Fruit fly (Drosophila melanogaster) whole organism, embryonic: ENCODE measurements around the gene foxo.

Experiments
- Adf1 ChIP-seq: fragments of 200-800 bp; sonication (Bioruptor generic); IDR thresholded peaks from 2 replicates; pipeline ENCODE4 v1.3.6; 2022; ENCODE audit warnings: missing biosample characterization, missing genetic modification characterization
- Awh ChIP-seq: fragments of 200-800 bp; sonication (Bioruptor generic); IDR thresholded peaks from 2 replicates; pipeline ENCODE4, ENCODE4 v1.3.6; 2022; ENCODE audit warnings: missing biosample characterization, missing genetic modification characterization
- BEAF-32 ChIP-seq: fragments of 200-800 bp; sonication (Bioruptor generic); optimal IDR thresholded peaks from 3 replicates; lab custom pipeline; 2017; ENCODE audit warnings: missing biosample characterization, missing genetic modification characterization, mild to moderate bottlenecking, moderate library complexity, missing genetic modification reagents
- CG10274 ChIP-seq: fragments of 200-800 bp; sonication (Bioruptor generic); optimal IDR thresholded peaks from 3 replicates; lab custom pipeline; 2017; ENCODE audit warnings: missing biosample characterization, mild to moderate bottlenecking, missing genetic modification characterization
- CG11560 ChIP-seq: fragments of 200-800 bp; sonication (Bioruptor generic); IDR thresholded peaks from 3 replicates; pipeline ENCODE4 v1.3.6; 2022; ENCODE audit warnings: missing biosample characterization, missing genetic modification characterization
- CG12659 ChIP-seq: fragments of 200-800 bp; sonication (Bioruptor generic); optimal IDR thresholded peaks from 3 replicates; lab custom pipeline; 2017; ENCODE audit warnings: mild to moderate bottlenecking, missing biosample characterization, missing genetic modification reagents, missing genetic modification characterization
- CG13123 ChIP-seq: fragments of 200-800 bp; sonication (Bioruptor generic); optimal IDR thresholded peaks from 2 replicates; lab custom pipeline; 2016; ENCODE audit warnings: missing biosample characterization, missing genetic modification characterization
- CG13287 ChIP-seq: fragments of 200-800 bp; sonication (Bioruptor generic); IDR thresholded peaks from 2 replicates; pipeline ENCODE4 v1.3.6; 2022; ENCODE audit warnings: missing biosample characterization, missing genetic modification characterization; ENCODE audit not compliant: partially characterized antibody
- CG13624 ChIP-seq: fragments of 200-800 bp; sonication (Bioruptor generic); optimal IDR thresholded peaks from 2 replicates; lab custom pipeline; 2016; ENCODE audit warnings: missing biosample characterization, missing genetic modification characterization
- CG14050 ChIP-seq: fragments of 200-800 bp; sonication (Bioruptor generic); IDR thresholded peaks from 3 replicates; pipeline ENCODE4 v1.3.6; 2022; ENCODE audit warnings: missing biosample characterization, missing genetic modification characterization
- CG14667 ChIP-seq: fragments of 200-800 bp; sonication (Bioruptor generic); IDR thresholded peaks from 2 replicates; pipeline ENCODE4 v1.3.6; 2022; ENCODE audit warnings: missing biosample characterization, missing genetic modification characterization
- CG14710 ChIP-seq: fragments of 200-800 bp; sonication (Bioruptor generic); optimal IDR thresholded peaks from 3 replicates; lab custom pipeline; 2019; ENCODE audit warnings: missing biosample characterization, mild to moderate bottlenecking, missing genetic modification characterization, moderate library complexity
- CG17361 ChIP-seq: fragments of 200-800 bp; sonication (Bioruptor generic); IDR thresholded peaks from 3 replicates; pipeline ENCODE4 v1.3.6; 2022; ENCODE audit warnings: missing biosample characterization, missing genetic modification characterization
- CG17612 ChIP-seq: fragments of 200-800 bp; sonication (Bioruptor generic); IDR thresholded peaks from 2 replicates; pipeline ENCODE4 v1.3.6; 2022; ENCODE audit warnings: missing biosample characterization, missing genetic modification characterization
- CG17829 ChIP-seq: fragments of 200-800 bp; optimal IDR thresholded peaks from 2 replicates; lab custom pipeline; 2019; ENCODE audit warnings: missing biosample characterization, mild to moderate bottlenecking, missing genetic modification characterization, moderate library complexity
- CG18764 ChIP-seq: fragments of 200-800 bp; sonication (Bioruptor generic); optimal IDR thresholded peaks from 3 replicates; lab custom pipeline; 2016; ENCODE audit warnings: missing biosample characterization, missing genetic modification characterization
- CG2889 ChIP-seq: fragments of 200-800 bp; sonication (Bioruptor generic); IDR thresholded peaks from 3 replicates; pipeline ENCODE4 v1.3.6; 2022; ENCODE audit warnings: missing biosample characterization, missing genetic modification characterization
- CG3065 ChIP-seq: fragments of 200-800 bp; sonication (Bioruptor generic); optimal IDR thresholded peaks from 2 replicates; lab custom pipeline; 2016; ENCODE audit warnings: missing biosample characterization, missing genetic modification characterization
- CG31388 ChIP-seq: fragments of 200-800 bp; sonication (Bioruptor generic); optimal IDR thresholded peaks from 2 replicates; lab custom pipeline; 2016; ENCODE audit warnings: missing biosample characterization, missing genetic modification characterization
- CG32532 ChIP-seq: fragments of 200-800 bp; sonication (Bioruptor generic); IDR thresholded peaks from 2 replicates; pipeline ENCODE4 v1.3.6; 2022; ENCODE audit warnings: missing biosample characterization, missing genetic modification characterization
- CG3281 ChIP-seq: fragments of 200-800 bp; sonication (Bioruptor generic); optimal IDR thresholded peaks from 3 replicates; lab custom pipeline; 2017; ENCODE audit warnings: missing biosample characterization, mild to moderate bottlenecking, missing genetic modification characterization
- CG3726 ChIP-seq: fragments of 200-800 bp; sonication (Bioruptor generic); IDR thresholded peaks from 3 replicates; pipeline ENCODE4, ENCODE4 v1.3.6; 2022; ENCODE audit warnings: missing biosample characterization, missing genetic modification characterization
- CG4820 ChIP-seq: fragments of 200-800 bp; sonication (Bioruptor generic); optimal IDR thresholded peaks from 3 replicates; lab custom pipeline; 2016; ENCODE audit warnings: missing biosample characterization, missing genetic modification characterization
- CG5953 ChIP-seq: fragments of 200-800 bp; sonication (Bioruptor generic); IDR thresholded peaks from 2 replicates; pipeline ENCODE4 v1.3.6; 2022; ENCODE audit warnings: missing biosample characterization, missing genetic modification characterization
- CG8765 ChIP-seq: fragments of 200-800 bp; sonication (Bioruptor generic); IDR thresholded peaks from 2 replicates; pipeline ENCODE4 v1.3.6; 2022; ENCODE audit warnings: missing biosample characterization, missing genetic modification characterization
- CG9609 ChIP-seq: fragments of 200-800 bp; sonication (Bioruptor generic); optimal IDR thresholded peaks from 3 replicates; lab custom pipeline; 2016; ENCODE audit warnings: missing biosample characterization, missing genetic modification characterization
- E2f2 ChIP-seq: fragments of 200-800 bp; sonication (Bioruptor generic); IDR thresholded peaks from 2 replicates; pipeline ENCODE4 v1.3.6; 2022; ENCODE audit warnings: missing biosample characterization, missing genetic modification characterization
- Fer1 ChIP-seq: fragments of 200-800 bp; sonication (Bioruptor generic); optimal IDR thresholded peaks from 2 replicates; lab custom pipeline; 2017; ENCODE audit warnings: missing biosample characterization, mild to moderate bottlenecking, missing genetic modification characterization
- Hand ChIP-seq: fragments of 200-800 bp; sonication (Bioruptor generic); optimal IDR thresholded peaks from 2 replicates; lab custom pipeline; 2017; ENCODE audit warnings: mild to moderate bottlenecking, missing biosample characterization, missing genetic modification reagents, missing genetic modification characterization
- NC2α ChIP-seq: fragments of 200-800 bp; sonication (Bioruptor generic); optimal IDR thresholded peaks from 2 replicates; lab custom pipeline; 2016; ENCODE audit warnings: missing biosample characterization, missing genetic modification characterization
- Nf-YB ChIP-seq: fragments of 200-800 bp; sonication (Bioruptor generic); optimal IDR thresholded peaks from 3 replicates; lab custom pipeline; 2019; ENCODE audit warnings: missing biosample characterization, mild to moderate bottlenecking, missing genetic modification characterization, moderate library complexity
- Rfx ChIP-seq: fragments of 200-800 bp; sonication (Bioruptor generic); IDR thresholded peaks from 2 replicates; pipeline ENCODE4 v1.3.6; 2022; ENCODE audit warnings: missing biosample characterization, missing genetic modification characterization
- Scr ChIP-seq: fragments of 200-800 bp; sonication (Bioruptor generic); IDR thresholded peaks from 2 replicates; pipeline ENCODE4 v1.3.6; 2022; ENCODE audit warnings: missing biosample characterization, missing genetic modification characterization; ENCODE audit not compliant: partially characterized antibody
- ap ChIP-seq: fragments of 200-800 bp; sonication (Bioruptor generic); IDR thresholded peaks from 2 replicates; pipeline ENCODE4 v1.3.6; 2022; ENCODE audit warnings: missing biosample characterization, missing genetic modification characterization
- ase ChIP-seq: fragments of 200-800 bp; sonication (Bioruptor generic); IDR thresholded peaks from 3 replicates; pipeline ENCODE4 v1.3.6; 2022; ENCODE audit warnings: missing biosample characterization, missing genetic modification characterization
- bigmax ChIP-seq: fragments of 200-800 bp; sonication (Bioruptor generic); optimal IDR thresholded peaks from 2 replicates; lab custom pipeline; 2018; ENCODE audit warnings: missing biosample characterization, mild to moderate bottlenecking, missing genetic modification characterization
- chif ChIP-seq, 2 experiments: fragments of 200-800 bp; sonication (Bioruptor generic); optimal IDR thresholded peaks; 3 replicates each; lab custom pipeline; 2016; ENCODE audit warnings: missing biosample characterization in 2 of 2, missing genetic modification characterization in 2 of 2
- crc ChIP-seq: fragments of 200-800 bp; sonication (Bioruptor generic); optimal IDR thresholded peaks from 2 replicates; lab custom pipeline; 2016; ENCODE audit warnings: missing biosample characterization, missing genetic modification characterization
- cwo ChIP-seq: fragments of 200-800 bp; sonication (Bioruptor generic); optimal IDR thresholded peaks from 3 replicates; lab custom pipeline; 2017; ENCODE audit warnings: missing biosample characterization, missing genetic modification characterization, mild to moderate bottlenecking, moderate library complexity, missing genetic modification reagents
- danr ChIP-seq: fragments of 200-800 bp; sonication (Bioruptor generic); IDR thresholded peaks from 2 replicates; pipeline ENCODE4 v1.3.6; 2022; ENCODE audit warnings: missing biosample characterization, missing genetic modification characterization
- disco-r ChIP-seq: fragments of 200-800 bp; sonication (Bioruptor generic); optimal IDR thresholded peaks from 2 replicates; lab custom pipeline; 2016; ENCODE audit warnings: missing biosample characterization, missing genetic modification characterization
- eyg ChIP-seq: fragments of 200-800 bp; sonication (Bioruptor generic); optimal IDR thresholded peaks from 3 replicates; lab custom pipeline; 2016; ENCODE audit warnings: missing biosample characterization, missing genetic modification characterization
- gem ChIP-seq: fragments of 200-800 bp; sonication (Bioruptor generic); optimal IDR thresholded peaks from 2 replicates; lab custom pipeline; 2019; ENCODE audit warnings: missing biosample characterization, mild to moderate bottlenecking, missing genetic modification characterization, moderate library complexity
- ind ChIP-seq: fragments of 200-800 bp; sonication (Bioruptor generic); optimal IDR thresholded peaks from 3 replicates; lab custom pipeline; 2016; ENCODE audit warnings: missing biosample characterization, missing genetic modification characterization
- mam ChIP-seq: fragments of 200-800 bp; sonication (Bioruptor generic); optimal IDR thresholded peaks from 3 replicates; lab custom pipeline; 2016; ENCODE audit warnings: missing biosample characterization, missing genetic modification characterization
- oc ChIP-seq: fragments of 200-800 bp; sonication (Bioruptor generic); optimal IDR thresholded peaks from 2 replicates; lab custom pipeline; 2018; ENCODE audit warnings: missing biosample characterization, mild to moderate bottlenecking, missing genetic modification characterization, moderate library complexity
- peb ChIP-seq: fragments of 200-800 bp; sonication (Bioruptor generic); IDR thresholded peaks from 2 replicates; pipeline ENCODE4 v1.3.6; 2022; ENCODE audit warnings: missing biosample characterization, missing genetic modification characterization
- pros ChIP-seq: fragments of 200-800 bp; sonication (Bioruptor generic); optimal IDR thresholded peaks from 3 replicates; lab custom pipeline; 2019; ENCODE audit warnings: missing biosample characterization, mild to moderate bottlenecking, missing genetic modification characterization, moderate library complexity
- pum ChIP-seq: fragments of 200-800 bp; sonication (Bioruptor generic); optimal IDR thresholded peaks from 2 replicates; lab custom pipeline; 2016; ENCODE audit warnings: missing biosample characterization, missing genetic modification characterization
- sob ChIP-seq: fragments of 200-800 bp; sonication (Bioruptor generic); IDR thresholded peaks from 2 replicates; pipeline ENCODE4 v1.3.6; 2022; ENCODE audit warnings: missing biosample characterization, missing genetic modification characterization
- vvl ChIP-seq: fragments of 200-800 bp; sonication (Bioruptor generic); IDR thresholded peaks from 2 replicates; pipeline ENCODE4 v1.3.6; 2022; ENCODE audit warnings: missing biosample characterization, missing genetic modification characterization
- zfh1 ChIP-seq: fragments of 200-800 bp; sonication (Bioruptor generic); IDR thresholded peaks from 3 replicates; pipeline ENCODE4 v1.3.6; 2022; ENCODE audit warnings: missing biosample characterization, missing genetic modification characterization

foxo gene

dm6 chr3R:14024919-14025387, 31.8 kb upstream of the foxo start (continued):
- TF ChIP-seq sob (GFP tag; lab: Robert Waterston, UW) (peak; percentile 30; the same call in 1 of the 2 replicates), CG10274 (GFP tag; lab: Kevin White, UChicago) (peak; percentile 6), CG18764 (GFP tag; lab: Kevin White, UChicago) (no peak), zfh1 (GFP tag; lab: Robert Waterston, UW) (no peak), bigmax (GFP tag; lab: Kevin White, UChicago) (no peak), CG2889 (GFP tag; lab: Robert Waterston, UW) (no peak), CG14050 (no peak), ind (peak; percentile 40), CG13287 (peak; percentile 61; the same call in 1 of the 2 replicates), CG31388 (GFP tag; lab: Kevin White, UChicago) (no peak), CG14667 (GFP tag; lab: Robert Waterston, UW) (no peak), Hand (GFP tag; lab: Kevin White, UChicago) (peak; percentile 37), CG3281 (peak; percentile 32), CG3065 (GFP tag; lab: Kevin White, UChicago) (no peak), CG9609 (no peak), CG17612 (GFP tag; lab: Robert Waterston, UW) (no peak), CG12659 (GFP tag; lab: Kevin White, UChicago) (peak; percentile 17), eyg (GFP tag; lab: Kevin White, UChicago) (peak; percentile 5), Awh (GFP tag; lab: Robert Waterston, UW) (no peak; the same call in 1 of the 2 replicates), crc (GFP tag; lab: Kevin White, UChicago) (no peak), CG17361 (GFP tag; lab: Robert Waterston, UW) (no peak), pros (GFP tag; lab: Kevin White, UChicago) (no peak), NC2α (GFP tag; lab: Kevin White, UChicago) (no peak), E2f2 (GFP tag; lab: Robert Waterston, UW) (no peak), Nf-YB (GFP tag; lab: Kevin White, UChicago) (peak; percentile 19), danr (no peak), CG5953 (no peak), CG13123 (GFP tag; lab: Kevin White, UChicago) (no peak), Adf1 (GFP tag; lab: Robert Waterston, UW) (peak; percentile 81), ap (no peak), mam (GFP tag; lab: Kevin White, UChicago) (peak; percentile 27), CG13624 (peak; percentile 39), Fer1 (GFP tag; lab: Kevin White, UChicago) (peak; percentile 45), pum (GFP tag; lab: Kevin White, UChicago) (no peak), CG17829 (tag; lab: Kevin White, UChicago) (peak; percentile 1), ase (GFP tag; lab: Robert Waterston, UW) (no peak), Scr (peak; percentile 10; the same call in 1 of the 2 replicates), CG3726 (GFP tag; lab: Robert Waterston, UW) (no peak), gem (tag; lab: Kevin White, UChicago) (peak; percentile 49), CG32532 (peak; percentile 55; the same call in 1 of the 2 replicates), CG14710 (peak; percentile 13), BEAF-32 (peak; percentile 8), disco-r (GFP tag; lab: Kevin White, UChicago) (peak; percentile 13), CG8765 (GFP tag; lab: Robert Waterston, UW) (no peak), Rfx (GFP tag; lab: Robert Waterston, UW) (peak; percentile 49), cwo (GFP tag; lab: Kevin White, UChicago) (peak; percentile 92), peb (GFP tag; lab: Robert Waterston, UW) (no peak), chif (GFP tag; optimal IDR thresholded peaks at IDR 0.05; lab: Kevin White, UChicago) (peak in 1 of 2 experiments; percentile 26), CG11560 (tag; lab: Robert Waterston, UW) (no peak), oc (tag; lab: Kevin White, UChicago) (no peak), CG4820 (no peak), vvl (peak; percentile 59; the same call in 1 of the 2 replicates)
